Fruit fly (Drosophila melanogaster) whole organism, adult: ENCODE results near the gene Ugt36A1.

Experiments used
- CG11617 ChIP-seq: fragments of 200-800 bp; sonication (Bioruptor generic); optimal IDR thresholded peaks from 2 replicates; lab custom pipeline; 2017; ENCODE audit warnings: mild to moderate bottlenecking, missing biosample characterization, missing genetic modification reagents, missing genetic modification characterization
- CG12768 ChIP-seq: fragments of 200-800 bp; sonication (Bioruptor generic); optimal IDR thresholded peaks from 2 replicates; lab custom pipeline; 2017; ENCODE audit warnings: missing biosample characterization, missing genetic modification characterization, mild to moderate bottlenecking, moderate library complexity, missing genetic modification reagents
- CG14711 ChIP-seq: fragments of 200-800 bp; sonication (Bioruptor generic); optimal IDR thresholded peaks from 2 replicates; lab custom pipeline; 2018; ENCODE audit warnings: missing biosample characterization, mild to moderate bottlenecking, missing genetic modification characterization, moderate library complexity
- CG1620 ChIP-seq: fragments of 200-800 bp; sonication (Bioruptor generic); optimal IDR thresholded peaks from 2 replicates; lab custom pipeline; 2016; ENCODE audit warnings: missing biosample characterization, missing genetic modification characterization
- CG33017 ChIP-seq: fragments of 200-800 bp; sonication (Bioruptor generic); optimal IDR thresholded peaks from 2 replicates; lab custom pipeline; 2018; ENCODE audit warnings: missing biosample characterization, mild to moderate bottlenecking, missing genetic modification characterization, moderate library complexity
- CG5204 ChIP-seq: fragments of 200-800 bp; sonication (Bioruptor generic); optimal IDR thresholded peaks from 2 replicates; lab custom pipeline; 2016; ENCODE audit warnings: missing biosample characterization, missing genetic modification characterization
- CG7045 ChIP-seq: fragments of 200-800 bp; sonication (Bioruptor generic); optimal IDR thresholded peaks from 2 replicates; lab custom pipeline; 2017; ENCODE audit warnings: missing biosample characterization, mild to moderate bottlenecking, missing genetic modification characterization
- CG7101 ChIP-seq: fragments of 200-800 bp; sonication (Bioruptor generic); optimal IDR thresholded peaks from 2 replicates; lab custom pipeline; 2018; ENCODE audit warnings: missing biosample characterization, mild to moderate bottlenecking, missing genetic modification characterization, moderate library complexity
- Clk ChIP-seq: fragments of 200-800 bp; sonication (Bioruptor generic); optimal IDR thresholded peaks from 2 replicates; lab custom pipeline; 2017; ENCODE audit warnings: missing biosample characterization, missing genetic modification characterization
- Crg-1 ChIP-seq: fragments of 200-800 bp; sonication (Bioruptor generic); optimal IDR thresholded peaks from 2 replicates; lab custom pipeline; 2016; ENCODE audit warnings: missing biosample characterization, missing genetic modification characterization
- Hr96 ChIP-seq: fragments of 200-800 bp; sonication (Bioruptor generic); optimal IDR thresholded peaks from 2 replicates; lab custom pipeline; 2016; ENCODE audit warnings: missing biosample characterization, missing genetic modification characterization
- Mnt ChIP-seq: fragments of 200-800 bp; sonication (Bioruptor generic); optimal IDR thresholded peaks from 2 replicates; lab custom pipeline; 2016; ENCODE audit warnings: missing biosample characterization, mild to moderate bottlenecking, missing genetic modification characterization
- bab1 ChIP-seq: fragments of 200-800 bp; sonication (Bioruptor generic); optimal IDR thresholded peaks from 3 replicates; lab custom pipeline; 2019; ENCODE audit warnings: missing biosample characterization, mild to moderate bottlenecking, missing genetic modification characterization, moderate library complexity
- cic ChIP-seq: fragments of 200-800 bp; sonication (Bioruptor generic); optimal IDR thresholded peaks from 2 replicates; lab custom pipeline; 2017; ENCODE audit warnings: missing biosample characterization, mild to moderate bottlenecking, missing genetic modification characterization, moderate library complexity
- cnc ChIP-seq, 2 experiments: fragments of >200 bp; optimal IDR thresholded peaks; 2 replicates each; lab custom pipeline; 2017
- kay ChIP-seq: fragments of 200-800 bp; sonication (Bioruptor generic); peaks from one replicate; lab custom pipeline; 2016; ENCODE audit warnings: missing biosample characterization, missing genetic modification characterization, borderline replicate concordance
- ovo ChIP-seq: fragments of 200-800 bp; sonication (Bioruptor generic); optimal IDR thresholded peaks from 2 replicates; lab custom pipeline; 2016; ENCODE audit warnings: missing biosample characterization, missing genetic modification characterization
- pad ChIP-seq: fragments of 200-800 bp; sonication (Bioruptor generic); optimal IDR thresholded peaks from 3 replicates; lab custom pipeline; 2017; ENCODE audit warnings: missing biosample characterization, missing genetic modification characterization, mild to moderate bottlenecking, moderate library complexity, missing genetic modification reagents
- tj ChIP-seq: fragments of 200-800 bp; sonication (Bioruptor generic); optimal IDR thresholded peaks from 3 replicates; lab custom pipeline; 2017; ENCODE audit warnings: missing biosample characterization, mild to moderate bottlenecking, missing genetic modification characterization, moderate library complexity
- toe ChIP-seq: fragments of 200-800 bp; sonication (Bioruptor generic); optimal IDR thresholded peaks from 2 replicates; lab custom pipeline; 2016; ENCODE audit warnings: missing biosample characterization, missing genetic modification characterization

Gene Ugt36A1

DNA sequence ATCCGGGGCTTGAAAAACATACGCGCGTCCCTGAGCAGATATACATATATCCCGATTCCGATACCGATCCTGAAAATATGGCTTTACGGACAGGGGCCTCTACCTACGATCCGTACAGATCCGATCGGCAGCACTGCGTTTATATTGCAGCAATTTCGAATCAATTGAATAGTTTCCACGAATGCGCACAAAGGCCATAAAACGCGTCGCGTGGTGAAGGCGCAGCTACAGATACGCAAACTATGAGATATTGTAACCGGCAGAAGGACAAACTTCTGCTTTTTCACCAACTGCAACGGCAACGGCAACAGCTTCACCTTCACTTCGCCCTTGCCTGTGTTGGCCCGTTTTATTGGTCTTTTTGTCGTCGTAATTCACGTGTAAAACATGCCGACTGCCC is 3.7 kb upstream of the Ugt36A1 start:
- TF ChIP-seq Clk (no peak), CG7101 (tag; lab: Kevin White, UChicago) (no peak), CG11617 (GFP tag; lab: Kevin White, UChicago) (no peak), ovo (no peak), tj (GFP tag; lab: Kevin White, UChicago) (no peak)

DNA sequence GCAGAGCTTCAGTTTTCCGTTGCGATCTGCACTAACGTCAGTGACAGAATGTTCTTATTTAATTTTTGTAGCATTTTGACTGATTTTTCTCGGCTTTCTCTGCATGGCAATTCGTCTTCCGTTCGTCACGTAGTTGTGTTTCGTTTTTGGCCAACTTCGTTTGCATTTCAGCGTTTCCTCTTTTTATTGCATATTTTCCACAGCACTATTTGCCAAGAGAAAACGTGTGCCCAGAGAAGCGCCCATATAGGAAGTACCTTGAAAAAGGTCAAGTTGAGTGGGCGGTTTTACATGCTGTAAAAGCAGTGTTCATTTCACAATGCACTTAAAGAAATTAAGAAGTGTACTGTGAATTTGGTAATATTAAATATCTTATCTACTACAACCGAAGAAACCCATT is 2.7 kb downstream of the Ugt36A1 start, which contains the start of gene CG15418:
CG15418 (minus strand) TSS at position 101 of the 400 bp plus-strand sequence.
- TF ChIP-seq cnc (optimal IDR thresholded peaks at IDR 0.05; lab: Kevin White, UChicago): no peak

DNA sequence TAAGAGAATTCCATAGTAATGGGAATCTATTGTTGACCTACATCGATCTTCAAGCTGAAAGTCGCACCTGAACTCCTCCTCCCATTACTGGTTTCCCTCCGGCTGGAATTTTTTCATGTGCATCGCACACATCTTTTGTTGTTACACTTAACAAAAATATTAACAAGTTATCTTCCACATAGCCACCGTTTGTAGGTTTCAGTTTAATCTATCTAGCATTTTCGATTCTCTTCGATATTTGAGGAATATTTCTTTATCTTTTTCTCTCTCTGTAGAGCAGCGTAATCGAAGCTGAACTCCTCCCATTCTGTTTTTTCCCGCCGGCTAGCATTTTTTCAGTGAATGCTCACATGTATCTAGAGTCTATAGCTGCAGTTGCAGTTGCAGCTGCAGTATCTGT is 5.9 kb downstream of the Ugt36A1 start:
- TF ChIP-seq CG33017 (tag; lab: Kevin White, UChicago) (no peak), bab1 (GFP tag; lab: Kevin White, UChicago) (no peak), Clk (no peak), CG7045 (GFP tag; lab: Kevin White, UChicago) (no peak), CG11617 (GFP tag; lab: Kevin White, UChicago) (no peak), CG7101 (tag; lab: Kevin White, UChicago) (no peak), ovo (no peak), tj (GFP tag; lab: Kevin White, UChicago) (no peak), CG1620 (GFP tag; lab: Kevin White, UChicago) (no peak), CG5204 (GFP tag; lab: Kevin White, UChicago) (no peak), toe (GFP tag; lab: Kevin White, UChicago) (no peak), CG14711 (tag; lab: Kevin White, UChicago) (no peak), Mnt (no peak), CG12768 (GFP tag; lab: Kevin White, UChicago) (no peak), Crg-1 (GFP tag; lab: Kevin White, UChicago) (no peak)

DNA sequence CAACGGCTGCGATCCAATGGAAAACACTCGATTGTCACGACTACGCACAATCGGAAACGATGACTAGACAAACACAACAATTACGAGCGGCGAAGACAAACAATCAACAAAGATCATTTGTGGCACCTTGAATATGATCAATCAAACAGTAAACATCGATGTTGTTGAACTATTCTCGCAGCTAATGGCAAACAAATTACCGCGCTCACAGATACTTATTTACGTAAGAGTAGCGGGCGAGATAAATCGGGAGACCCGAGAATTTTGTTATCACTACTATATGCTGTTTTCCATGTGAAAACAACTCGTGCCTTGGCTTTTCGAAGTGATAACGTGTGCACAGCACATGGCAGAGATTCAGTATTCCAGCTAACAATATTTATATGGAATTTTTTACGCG is 9.9 kb downstream of the Ugt36A1 start:
- TF ChIP-seq CG14711 (tag; lab: Kevin White, UChicago): no peak
- TF ChIP-seq kay (GFP tag; lab: Kevin White, UChicago): peak; percentile 86
- TF ChIP-seq CG11617 (GFP tag; lab: Kevin White, UChicago): no peak
- TF ChIP-seq cnc (optimal IDR thresholded peaks at IDR 0.05; lab: Kevin White, UChicago): no peak
- TF ChIP-seq CG12768 (GFP tag; lab: Kevin White, UChicago): peak; percentile 31
- TF ChIP-seq Mnt: peak; percentile 79
- TF ChIP-seq pad (GFP tag; lab: Kevin White, UChicago): peak; percentile 5
- no peak for TF ChIP-seq bab1 (GFP tag; lab: Kevin White, UChicago)
- no peak for TF ChIP-seq CG7045 (GFP tag; lab: Kevin White, UChicago)
- no peak for TF ChIP-seq toe (GFP tag; lab: Kevin White, UChicago)
- TF ChIP-seq Clk: peak; percentile 20
- peak; percentile 83 for TF ChIP-seq Crg-1 (GFP tag; lab: Kevin White, UChicago)
- peak; percentile 71 for TF ChIP-seq cic (GFP tag; lab: Kevin White, UChicago)
- TF ChIP-seq CG1620 (GFP tag; lab: Kevin White, UChicago): peak; percentile 24
- TF ChIP-seq tj (GFP tag; lab: Kevin White, UChicago): no peak
- no peak for TF ChIP-seq ovo
- no peak for TF ChIP-seq Hr96 (GFP tag; lab: Kevin White, UChicago)
- peak; percentile 41 for TF ChIP-seq CG33017 (tag; lab: Kevin White, UChicago)
- peak; percentile 33 for TF ChIP-seq CG7101 (tag; lab: Kevin White, UChicago)
- no peak for TF ChIP-seq CG5204 (GFP tag; lab: Kevin White, UChicago)

DNA sequence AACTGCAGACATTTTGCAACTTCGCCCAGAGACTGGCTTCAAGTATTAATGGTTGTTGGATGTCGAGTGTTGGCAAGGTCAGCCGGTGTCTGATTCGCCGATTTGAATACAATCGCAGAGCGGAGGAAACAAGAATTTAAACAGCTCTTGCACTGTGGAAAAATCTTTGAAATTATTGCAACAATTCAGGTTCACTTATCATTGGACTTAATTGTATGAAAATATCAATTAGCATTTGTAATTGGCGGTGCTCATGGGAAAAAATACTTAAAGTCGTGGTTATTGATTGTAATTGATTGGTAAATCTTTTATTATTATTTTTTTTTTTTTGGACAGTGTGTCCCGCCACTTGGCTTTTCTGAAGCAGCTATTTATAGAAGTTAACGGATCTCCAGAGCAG is 10.6 kb downstream of the Ugt36A1 start:
- no peak for TF ChIP-seq CG12768 (GFP tag; lab: Kevin White, UChicago)
- TF ChIP-seq cic (GFP tag; lab: Kevin White, UChicago): no peak
- no peak for TF ChIP-seq CG7045 (GFP tag; lab: Kevin White, UChicago)
- TF ChIP-seq toe (GFP tag; lab: Kevin White, UChicago): no peak
- no peak for TF ChIP-seq ovo
- no peak for TF ChIP-seq Crg-1 (GFP tag; lab: Kevin White, UChicago)
- TF ChIP-seq CG7101 (tag; lab: Kevin White, UChicago): no peak
- no peak for TF ChIP-seq Clk

DNA sequence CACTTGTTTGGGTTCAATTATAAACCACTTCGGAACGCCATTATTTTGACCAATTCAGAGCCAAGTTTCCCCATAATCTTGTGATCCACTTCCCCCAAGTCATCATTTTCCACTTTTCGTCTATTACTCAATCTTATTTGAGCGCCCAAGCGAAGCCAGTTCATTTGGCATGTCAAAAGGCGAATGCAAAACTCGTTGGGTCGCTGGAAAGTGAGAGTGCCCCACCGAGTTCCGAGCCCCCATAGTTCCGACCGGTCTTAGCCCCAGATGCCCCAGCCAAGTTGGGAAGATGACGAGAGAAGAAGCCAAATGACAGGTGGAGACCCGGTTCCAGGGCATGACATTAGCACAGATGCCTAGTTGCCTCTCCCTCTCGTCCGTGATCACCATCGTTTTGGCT is 11.9 kb downstream of the Ugt36A1 start:
- no peak for TF ChIP-seq CG14711 (tag; lab: Kevin White, UChicago)
- TF ChIP-seq bab1 (GFP tag; lab: Kevin White, UChicago): no peak
- no peak for TF ChIP-seq Mnt
- TF ChIP-seq Crg-1 (GFP tag; lab: Kevin White, UChicago): no peak
- TF ChIP-seq CG33017 (tag; lab: Kevin White, UChicago): no peak
- no peak for TF ChIP-seq Clk
- TF ChIP-seq ovo: no peak
- no peak for TF ChIP-seq CG7045 (GFP tag; lab: Kevin White, UChicago)
- no peak for TF ChIP-seq Hr96 (GFP tag; lab: Kevin White, UChicago)
- no peak for TF ChIP-seq cic (GFP tag; lab: Kevin White, UChicago)
- no peak for TF ChIP-seq CG11617 (GFP tag; lab: Kevin White, UChicago)
- no peak for TF ChIP-seq CG7101 (tag; lab: Kevin White, UChicago)
